Worm (Caenorhabditis elegans): ENCODE data around the gene F35B3.4.

- TF ChIP-seq ceh-2 (tag; optimal IDR thresholded peaks at IDR 0.05) (no peak), ceh-19 (GFP tag; optimal IDR thresholded peaks at IDR 0.05) (no peak), tbx-7 (tag; optimal IDR thresholded peaks at IDR 0.05) (no peak), ets-4 (tag; optimal IDR thresholded peaks at IDR 0.05) (no peak), ceh-45 (GFP tag; IDR thresholded peaks at IDR 0.05) (no peak)
Measured at ce11 chrX:16978308-16978707, 42.5 kb downstream of the F35B3.4 start, which contains the start of gene mbl-1.
